Fruit fly (Drosophila melanogaster) whole organism, prepupa: ENCODE results near the gene CG34130.

Experiments
- Blimp-1 ChIP-seq: fragments of 200-800 bp; sonication (Bioruptor generic); optimal IDR thresholded peaks from 3 replicates; lab custom pipeline; 2017; ENCODE audit warnings: missing biosample characterization, missing genetic modification characterization, mild to moderate bottlenecking, moderate library complexity, missing genetic modification reagents
- CG10631 ChIP-seq: fragments of 200-800 bp; sonication (Bioruptor generic); optimal IDR thresholded peaks from 2 replicates; lab custom pipeline; 2016; ENCODE audit warnings: missing biosample characterization, missing genetic modification characterization
- CG10669 ChIP-seq: fragments of 200-800 bp; sonication (Bioruptor generic); optimal IDR thresholded peaks from 3 replicates; lab custom pipeline; 2018; ENCODE audit warnings: missing biosample characterization, mild to moderate bottlenecking, missing genetic modification characterization, moderate library complexity
- CG11294 ChIP-seq: fragments of 200-800 bp; sonication (Bioruptor generic); IDR thresholded peaks from 2 replicates; pipeline ENCODE4 v1.3.6; 2022; ENCODE audit warnings: missing biosample characterization, missing genetic modification characterization
- CG11762 ChIP-seq: fragments of 200-800 bp; sonication (Bioruptor generic); optimal IDR thresholded peaks from 3 replicates; lab custom pipeline; 2016; ENCODE audit warnings: missing biosample characterization, missing genetic modification characterization; ENCODE audit not compliant: insufficient read depth
- CG11902 ChIP-seq: fragments of 200-800 bp; sonication (Bioruptor generic); optimal IDR thresholded peaks from 3 replicates; lab custom pipeline; 2016; ENCODE audit warnings: missing biosample characterization, missing genetic modification characterization
- CG15336 ChIP-seq: fragments of 200-800 bp; sonication (Bioruptor generic); IDR thresholded peaks from 2 replicates; pipeline ENCODE4 v1.3.6; 2022; ENCODE audit warnings: missing biosample characterization, missing genetic modification characterization
- CG1621 ChIP-seq: fragments of 200-800 bp; sonication (Bioruptor generic); optimal IDR thresholded peaks from 3 replicates; lab custom pipeline; 2018; ENCODE audit warnings: missing biosample characterization, mild to moderate bottlenecking, missing genetic modification characterization
- CG16779 ChIP-seq: fragments of 200-800 bp; sonication (Bioruptor generic); optimal IDR thresholded peaks from 3 replicates; lab custom pipeline; 2017; ENCODE audit warnings: missing biosample characterization, mild to moderate bottlenecking, missing genetic modification characterization
- CG3032 ChIP-seq: fragments of 200-800 bp; optimal IDR thresholded peaks from 2 replicates; lab custom pipeline; 2019; ENCODE audit warnings: missing biosample characterization, mild to moderate bottlenecking, missing genetic modification characterization, moderate library complexity
- CG31627 ChIP-seq: fragments of 200-800 bp; sonication (Bioruptor generic); optimal IDR thresholded peaks from 3 replicates; lab custom pipeline; 2016; ENCODE audit warnings: missing biosample characterization, missing genetic modification characterization
- CG34406 ChIP-seq: fragments of 200-800 bp; sonication (Bioruptor generic); optimal IDR thresholded peaks from 3 replicates; lab custom pipeline; 2016; ENCODE audit warnings: missing biosample characterization, missing genetic modification characterization
- CG4318 ChIP-seq: fragments of 200-800 bp; sonication (Bioruptor generic); optimal IDR thresholded peaks from 3 replicates; lab custom pipeline; 2017; ENCODE audit warnings: missing biosample characterization, mild to moderate bottlenecking, missing genetic modification characterization
- CG6163 ChIP-seq: fragments of 200-800 bp; sonication (Bioruptor generic); IDR thresholded peaks from 3 replicates; pipeline ENCODE4 v1.3.6; 2022; ENCODE audit warnings: missing biosample characterization, missing genetic modification characterization
- CG6276 ChIP-seq: fragments of 200-800 bp; sonication (Bioruptor generic); optimal IDR thresholded peaks from 2 replicates; lab custom pipeline; 2017; ENCODE audit warnings: missing biosample characterization, mild to moderate bottlenecking, missing genetic modification characterization
- CG6792 ChIP-seq: fragments of 200-800 bp; sonication (Bioruptor generic); optimal IDR thresholded peaks from 3 replicates; lab custom pipeline; 2016; ENCODE audit warnings: missing biosample characterization, missing genetic modification characterization
- CG6808 ChIP-seq: fragments of 200-800 bp; sonication (Bioruptor generic); optimal IDR thresholded peaks from 3 replicates; lab custom pipeline; 2017; ENCODE audit warnings: missing biosample characterization, missing genetic modification characterization, mild to moderate bottlenecking, moderate library complexity, missing genetic modification reagents
- CG6854 ChIP-seq: fragments of 200-800 bp; sonication (Bioruptor generic); optimal IDR thresholded peaks from 2 replicates; lab custom pipeline; 2017; ENCODE audit warnings: missing biosample characterization, mild to moderate bottlenecking, missing genetic modification characterization
- CG7368 ChIP-seq: fragments of 200-800 bp; sonication (Bioruptor generic); optimal IDR thresholded peaks from 3 replicates; lab custom pipeline; 2016; ENCODE audit warnings: missing biosample characterization, missing genetic modification characterization
- CG8119 ChIP-seq: fragments of 200-800 bp; sonication (Bioruptor generic); IDR thresholded peaks from 3 replicates; pipeline ENCODE4 v1.3.6; 2022; ENCODE audit warnings: missing biosample characterization, missing genetic modification characterization
- CG8632 ChIP-seq: fragments of 200-800 bp; sonication (Bioruptor generic); optimal IDR thresholded peaks from 3 replicates; lab custom pipeline; 2016; ENCODE audit warnings: missing biosample characterization, missing genetic modification characterization
- CG9139 ChIP-seq: fragments of 200-800 bp; sonication (Bioruptor generic); optimal IDR thresholded peaks from 3 replicates; lab custom pipeline; 2017; ENCODE audit warnings: missing biosample characterization, mild to moderate bottlenecking, missing genetic modification characterization
- Eip75B ChIP-seq: fragments of 200-800 bp; sonication (Bioruptor generic); optimal IDR thresholded peaks from 3 replicates; lab custom pipeline; 2016; ENCODE audit warnings: missing biosample characterization, missing genetic modification characterization
- Eip78C ChIP-seq: fragments of 200-800 bp; sonication (Bioruptor generic); peaks from one replicate; lab custom pipeline; 2016; ENCODE audit warnings: missing biosample characterization, missing genetic modification characterization
- Ets96B ChIP-seq: fragments of 200-800 bp; optimal IDR thresholded peaks from 2 replicates; lab custom pipeline; 2019; ENCODE audit warnings: missing biosample characterization, mild to moderate bottlenecking, missing genetic modification characterization, moderate library complexity
- Hr38 ChIP-seq: sonication (Bioruptor generic); optimal IDR thresholded peaks from 2 replicates; lab custom pipeline; 2016; ENCODE audit warnings: missing biosample characterization, missing genetic modification characterization
- Hr39 ChIP-seq: fragments of 200-800 bp; sonication (Bioruptor generic); optimal IDR thresholded peaks from 2 replicates; lab custom pipeline; 2016; ENCODE audit warnings: missing biosample characterization, missing genetic modification characterization
- Hr4 ChIP-seq: fragments of 200-800 bp; sonication (Bioruptor generic); optimal IDR thresholded peaks from 3 replicates; lab custom pipeline; 2016; ENCODE audit warnings: missing biosample characterization, missing genetic modification characterization
- Met ChIP-seq: fragments of 200-800 bp; sonication (Bioruptor generic); optimal IDR thresholded peaks from 3 replicates; lab custom pipeline; 2016; ENCODE audit warnings: missing biosample characterization, missing genetic modification characterization
- Smox ChIP-seq: fragments of 200-800 bp; sonication (Bioruptor generic); optimal IDR thresholded peaks from 3 replicates; lab custom pipeline; 2016; ENCODE audit warnings: missing biosample characterization, missing genetic modification characterization
- Sox102F ChIP-seq: fragments of 200-800 bp; sonication (Bioruptor generic); optimal IDR thresholded peaks from 2 replicates; lab custom pipeline; 2016; ENCODE audit warnings: missing biosample characterization, mild to moderate bottlenecking, missing genetic modification characterization
- Sox14 ChIP-seq: fragments of 200-800 bp; sonication (Bioruptor generic); optimal IDR thresholded peaks from 3 replicates; lab custom pipeline; 2016; ENCODE audit warnings: missing biosample characterization, missing genetic modification characterization
- achi ChIP-seq: fragments of 200-800 bp; sonication (Bioruptor generic); optimal IDR thresholded peaks from 3 replicates; lab custom pipeline; 2016; ENCODE audit warnings: missing biosample characterization, missing genetic modification characterization
- acj6 ChIP-seq: fragments of 200-800 bp; sonication (Bioruptor generic); optimal IDR thresholded peaks from 3 replicates; lab custom pipeline; 2016; ENCODE audit warnings: missing biosample characterization, missing genetic modification characterization
- eg ChIP-seq: fragments of 200-800 bp; sonication (Bioruptor generic); IDR thresholded peaks from 3 replicates; pipeline ENCODE4 v1.3.6; 2022; ENCODE audit warnings: missing biosample characterization, missing genetic modification characterization
- esn ChIP-seq: fragments of 200-800 bp; sonication (Bioruptor generic); optimal IDR thresholded peaks from 2 replicates; lab custom pipeline; 2016; ENCODE audit warnings: missing biosample characterization, mild to moderate bottlenecking, missing genetic modification characterization, moderate library complexity
- fd59A ChIP-seq: fragments of 200-800 bp; sonication (Bioruptor generic); optimal IDR thresholded peaks from 2 replicates; lab custom pipeline; 2017; ENCODE audit warnings: missing biosample characterization, mild to moderate bottlenecking, missing genetic modification characterization, missing genetic modification reagents
- fd85E ChIP-seq: fragments of 200-800 bp; sonication (Bioruptor generic); optimal IDR thresholded peaks from 3 replicates; lab custom pipeline; 2016; ENCODE audit warnings: missing biosample characterization, missing genetic modification characterization
- fkh ChIP-seq: fragments of 200-800 bp; sonication (Bioruptor generic); optimal IDR thresholded peaks from 3 replicates; lab custom pipeline; 2017; ENCODE audit warnings: missing biosample characterization, mild to moderate bottlenecking, missing genetic modification characterization, moderate library complexity
- lz ChIP-seq: fragments of 200-800 bp; sonication (Bioruptor generic); optimal IDR thresholded peaks from 3 replicates; lab custom pipeline; 2016; ENCODE audit warnings: missing biosample characterization, missing genetic modification characterization
- spab ChIP-seq: fragments of 200-800 bp; sonication (Bioruptor generic); optimal IDR thresholded peaks from 2 replicates; lab custom pipeline; 2017; ENCODE audit warnings: missing biosample characterization, mild to moderate bottlenecking, missing genetic modification characterization, missing genetic modification reagents
- ss ChIP-seq, 2 experiments: fragments of 200-800 bp; sonication (Bioruptor generic); optimal IDR thresholded peaks; 2 replicates in 1 of 2; 3 replicates in 1 of 2; lab custom pipeline; 2017 to 2018; ENCODE audit warnings: mild to moderate bottlenecking in 2 of 2, missing biosample characterization in 2 of 2, missing genetic modification characterization in 2 of 2, moderate library complexity in 1 of 2
- svp ChIP-seq: fragments of 200-800 bp; sonication (Bioruptor generic); peaks from one replicate; lab custom pipeline; 2016; ENCODE audit warnings: missing biosample characterization, missing genetic modification characterization

CG34130 gene

DNA sequence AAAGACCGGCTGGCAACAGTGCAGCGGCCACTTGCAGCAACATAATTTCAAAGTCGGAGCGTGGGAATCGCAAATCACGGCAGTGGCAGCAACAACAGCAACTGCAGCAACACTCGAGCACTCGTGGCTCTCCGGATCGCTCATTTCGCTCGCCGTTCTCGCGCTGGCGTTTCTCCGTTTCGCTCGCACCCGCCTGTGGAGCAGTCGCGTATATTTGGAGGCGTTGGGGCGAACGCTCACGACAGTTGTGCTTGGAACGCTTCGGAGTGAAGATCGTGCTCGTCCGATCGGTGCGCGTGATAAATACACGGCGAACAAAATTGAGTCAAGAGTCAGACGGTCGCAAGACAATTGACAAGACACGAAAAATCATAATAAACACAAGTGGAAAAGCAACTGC lies 40.2 kb upstream of the CG34130 start, which contains the start of gene CG12290 (continued):
- TF ChIP-seq Sox102F (GFP tag; lab: Kevin White, UChicago) (peak; percentile 18), esn (GFP tag; lab: Kevin White, UChicago) (peak; percentile 45), Met (GFP tag; lab: Kevin White, UChicago) (peak; percentile 21), Eip75B (GFP tag; lab: Kevin White, UChicago) (peak; percentile 11), achi (GFP tag; lab: Kevin White, UChicago) (no peak), CG6163 (GFP tag; lab: Robert Waterston, UW) (peak; percentile 72), Ets96B (tag; lab: Kevin White, UChicago) (peak; percentile 8), CG10669 (no peak), CG11294 (GFP tag; lab: Robert Waterston, UW) (no peak), CG6792 (GFP tag; lab: Kevin White, UChicago) (no peak), Hr4 (GFP tag; lab: Kevin White, UChicago) (peak; percentile 9), Blimp-1 (GFP tag; lab: Kevin White, UChicago) (no peak), CG10631 (GFP tag; lab: Kevin White, UChicago) (no peak), CG9139 (peak; percentile 15), eg (GFP tag; lab: Robert Waterston, UW) (peak; percentile 78; the same call in 2 of the 3 replicates), Hr38 (GFP tag; lab: Kevin White, UChicago) (no peak), fd85E (GFP tag; lab: Kevin White, UChicago) (peak; percentile 63)

DNA sequence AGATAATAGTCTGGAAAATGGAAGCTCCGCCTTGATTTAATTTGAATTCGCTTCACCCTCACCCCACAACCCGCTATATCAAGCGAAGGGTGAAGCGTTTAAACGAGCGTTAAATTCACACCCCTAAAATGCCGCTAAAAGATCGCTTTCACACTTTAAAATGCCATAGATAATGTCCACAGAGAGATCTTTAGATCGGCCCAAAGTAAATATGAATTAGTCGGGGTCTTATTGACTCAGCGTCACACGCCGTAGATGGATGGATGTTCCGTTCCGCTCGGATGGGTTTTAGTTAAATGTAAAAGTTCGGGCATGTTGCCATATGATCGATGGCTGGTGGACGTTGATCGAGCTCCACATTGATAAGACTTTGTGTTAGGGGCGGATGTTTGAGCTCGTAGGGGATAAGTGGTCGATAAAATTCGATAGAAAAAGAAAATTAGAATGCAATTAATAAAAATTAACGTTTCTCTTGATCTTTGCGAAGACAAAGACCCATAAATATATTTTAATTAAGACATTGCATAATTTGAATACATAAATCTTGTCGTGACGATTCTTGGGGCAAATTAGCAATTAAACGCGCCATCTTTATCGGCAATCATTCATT lies 38.4 kb upstream of the CG34130 start:
- TF ChIP-seq acj6 (GFP tag; lab: Kevin White, UChicago) (no peak), fkh (GFP tag; lab: Kevin White, UChicago) (peak; percentile 95), Ets96B (tag; lab: Kevin White, UChicago) (no peak), svp (GFP tag; lab: Kevin White, UChicago) (peak; percentile 38), CG6163 (GFP tag; lab: Robert Waterston, UW) (no peak), CG11902 (GFP tag; lab: Kevin White, UChicago) (no peak), Smox (GFP tag; lab: Kevin White, UChicago) (no peak)

DNA sequence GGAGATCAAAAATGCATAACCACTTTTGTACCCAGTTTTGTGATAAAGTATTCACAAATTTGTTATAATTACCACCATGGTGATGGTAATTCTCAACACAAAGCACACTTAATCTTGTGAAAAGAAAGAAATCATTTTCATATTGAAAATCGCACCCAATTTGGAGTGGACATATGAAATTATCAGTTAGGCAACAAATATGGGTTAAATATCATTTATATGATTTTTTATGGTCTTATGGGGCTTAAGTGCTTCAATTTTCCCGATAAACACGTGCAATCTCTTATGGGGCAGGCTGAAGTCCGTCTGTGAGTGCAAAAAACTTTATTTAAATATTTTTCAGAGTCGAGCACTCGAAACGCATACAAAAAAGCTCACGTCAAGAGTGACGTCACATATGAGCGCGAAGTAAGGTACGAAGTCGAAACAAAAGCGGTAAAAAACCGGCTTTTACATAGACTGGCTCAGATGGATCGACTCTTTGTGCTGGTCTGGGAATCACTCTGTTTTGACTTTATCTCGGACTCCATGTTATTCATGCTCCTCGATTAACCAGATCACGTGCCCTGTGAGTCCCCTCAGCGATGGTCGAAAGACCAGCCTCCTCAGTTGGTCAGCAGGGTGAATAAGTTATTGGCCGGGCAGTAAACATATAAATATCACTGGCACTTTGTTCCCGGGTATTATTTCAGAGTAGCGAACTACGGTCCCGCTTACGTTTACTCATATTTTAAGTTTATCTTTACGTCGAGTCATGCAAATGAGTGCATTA lies 36.9 kb upstream of the CG34130 start:
- TF ChIP-seq CG11902 (GFP tag; lab: Kevin White, UChicago) (no peak), spab (GFP tag; lab: Kevin White, UChicago) (no peak), Hr39 (GFP tag; lab: Kevin White, UChicago) (no peak), CG16779 (tag; lab: Kevin White, UChicago) (peak; percentile 5), CG6854 (peak; percentile 21), CG8632 (GFP tag; lab: Kevin White, UChicago) (no peak), CG1621 (tag; lab: Kevin White, UChicago) (peak; percentile 74), CG15336 (GFP tag; lab: Robert Waterston, UW) (no peak), Eip75B (GFP tag; lab: Kevin White, UChicago) (no peak), Smox (GFP tag; lab: Kevin White, UChicago) (no peak), CG6808 (GFP tag; lab: Kevin White, UChicago) (peak; percentile 22), Hr4 (GFP tag; lab: Kevin White, UChicago) (no peak), fd59A (GFP tag; lab: Kevin White, UChicago) (no peak), CG6276 (GFP tag; lab: Kevin White, UChicago) (no peak), CG34406 (GFP tag; lab: Kevin White, UChicago) (no peak), CG31627 (no peak), CG8119 (GFP tag; lab: Robert Waterston, UW) (0 out of 3 replicates have a peak, but pooled peaks have one; percentile 28), CG11294 (GFP tag; lab: Robert Waterston, UW) (no peak), CG10669 (peak; percentile 36), Met (GFP tag; lab: Kevin White, UChicago) (no peak), Eip78C (GFP tag; lab: Kevin White, UChicago) (peak; percentile 68), Hr38 (GFP tag; lab: Kevin White, UChicago) (no peak), CG6163 (GFP tag; lab: Robert Waterston, UW) (no peak), svp (GFP tag; lab: Kevin White, UChicago) (peak; percentile 38), achi (GFP tag; lab: Kevin White, UChicago) (no peak), CG3032 (no peak), fd85E (GFP tag; lab: Kevin White, UChicago) (no peak), CG11762 (no peak), Sox14 (GFP tag; lab: Kevin White, UChicago) (no peak), Sox102F (GFP tag; lab: Kevin White, UChicago) (no peak), CG7368 (GFP tag; lab: Kevin White, UChicago) (no peak), fkh (GFP tag; lab: Kevin White, UChicago) (no peak), CG4318 (GFP tag; lab: Kevin White, UChicago) (no peak), lz (no peak), ss (GFP tag; optimal IDR thresholded peaks at IDR 0.05; lab: Kevin White, UChicago) (peak; percentile 31 to 51)
